Worm (Caenorhabditis elegans) whole organism, L4 larva: ENCODE measurements around the gene capg-2.
A peak's percentile ranks its signal among the peaks of the same experiment; 100 is the strongest.

Experiments used
- F10B5.3 ChIP-seq: sonication (generic microtip); optimal IDR thresholded peaks from 2 replicates; lab custom pipeline; 2016; ENCODE audit warnings: mild to moderate bottlenecking, missing genetic modification characterization, missing compliant biosample characterization
- F26F4.8 ChIP-seq: fragments of 200-800 bp; sonication (Bioruptor generic); conservative IDR thresholded peaks from 2 replicates; pipeline ENCODE4 v1.3.6; 2022; ENCODE audit warnings: missing genetic modification characterization, missing compliant biosample characterization
- F37D6.2 ChIP-seq: sonication (generic microtip); optimal IDR thresholded peaks from 2 replicates; lab custom pipeline; 2016; ENCODE audit warnings: mild to moderate bottlenecking, missing genetic modification characterization, missing compliant biosample characterization
- F44E2.7 ChIP-seq: fragments of 200-800 bp; sonication (Bioruptor generic); IDR thresholded peaks from 2 replicates; pipeline ENCODE4 v2.1.2; 2022; ENCODE audit warnings: missing genetic modification characterization, missing compliant biosample characterization
- aha-1 ChIP-seq: fragments of 150-350 bp; peaks from one replicate; lab custom pipeline; 2014; ENCODE audit warnings: missing biosample characterization, missing genetic modification characterization
- aly-2 ChIP-seq: sonication (generic microtip); optimal IDR thresholded peaks from 2 replicates; lab custom pipeline; 2018; ENCODE audit warnings: missing biosample characterization, missing genetic modification characterization
- arid-1 ChIP-seq: fragments of 200-800 bp; sonication (Bioruptor generic); conservative IDR thresholded peaks from 2 replicates; pipeline ENCODE4 v1.3.6; 2022; ENCODE audit warnings: missing genetic modification reagents, missing genetic modification characterization, missing compliant biosample characterization
- cey-2 ChIP-seq: sonication (generic microtip); optimal IDR thresholded peaks from 3 replicates; lab custom pipeline; 2017; ENCODE audit warnings: missing genetic modification characterization, mild to moderate bottlenecking, missing compliant biosample characterization, antibody characterized with exemption, borderline replicate concordance; ENCODE audit not compliant: insufficient read depth
- daf-12 ChIP-seq: fragments of 150-350 bp; optimal IDR thresholded peaks from 2 replicates; lab custom pipeline; 2014; ENCODE audit warnings: missing biosample characterization, missing genetic modification reagents, missing genetic modification characterization
- daf-16 ChIP-seq, 3 experiments: sonication (generic microtip); optimal IDR thresholded peaks; 2 replicates each; lab custom pipeline; 2016 to 2017; ENCODE audit warnings: missing genetic modification characterization in 3 of 3, missing genetic modification reagents in 3 of 3, mild to moderate bottlenecking in 2 of 3, missing compliant biosample characterization in 2 of 3, missing biosample characterization in 1 of 3, moderate library complexity in 1 of 3
- daf-8 ChIP-seq: fragments of 200-800 bp; sonication (Bioruptor generic); IDR thresholded peaks from 2 replicates; pipeline ENCODE4 v1.3.6; 2022; ENCODE audit warnings: missing genetic modification characterization, missing compliant biosample characterization
- dmd-6 ChIP-seq: fragments of 200-800 bp; sonication (Bioruptor generic); IDR thresholded peaks from 2 replicates; pipeline ENCODE4 v1.3.6; 2022; ENCODE audit warnings: missing genetic modification reagents, missing genetic modification characterization, missing compliant biosample characterization
- dmd-9 ChIP-seq: fragments of 200-800 bp; sonication (Bioruptor generic); IDR thresholded peaks from 2 replicates; pipeline ENCODE4 v1.3.6; 2022; ENCODE audit warnings: missing genetic modification reagents, missing genetic modification characterization, missing compliant biosample characterization
- dpl-1 ChIP-seq: fragments of 150-350 bp; optimal IDR thresholded peaks from 2 replicates; lab custom pipeline; 2014; ENCODE audit warnings: missing biosample characterization, missing genetic modification reagents, missing genetic modification characterization
- egl-27 ChIP-seq: sonication (generic microtip); optimal IDR thresholded peaks from 3 replicates; lab custom pipeline; 2017; ENCODE audit warnings: missing biosample characterization, missing genetic modification reagents, missing genetic modification characterization
- fos-1 ChIP-seq: fragments of 150-350 bp; optimal IDR thresholded peaks from 2 replicates; lab custom pipeline; 2014; ENCODE audit warnings: missing biosample characterization, missing genetic modification characterization
- hif-1 ChIP-seq, 2 experiments: sonication (generic microtip); optimal IDR thresholded peaks; 2 replicates each; lab custom pipeline; 2016 to 2017; ENCODE audit warnings: missing compliant biosample characterization in 2 of 2, missing genetic modification characterization in 2 of 2, missing genetic modification reagents in 2 of 2, missing genotype in 2 of 2, mild to moderate bottlenecking in 1 of 2
- hlh-11 ChIP-seq: fragments of 200-800 bp; sonication (Bioruptor generic); optimal IDR thresholded peaks from 2 replicates; lab custom pipeline; 2018; ENCODE audit warnings: mild to moderate bottlenecking, missing genetic modification characterization, missing compliant biosample characterization
- hlh-30 ChIP-seq: sonication (generic microtip); optimal IDR thresholded peaks from 2 replicates; lab custom pipeline; 2017; ENCODE audit warnings: antibody characterized with exemption, mild to moderate bottlenecking, missing genetic modification characterization, missing compliant biosample characterization; ENCODE audit not compliant: insufficient read depth
- lin-15B ChIP-seq: fragments of 150-350 bp; sonication (generic microtip); optimal IDR thresholded peaks from 3 replicates; lab custom pipeline; 2014; ENCODE audit warnings: missing biosample characterization, missing genetic modification characterization
- lin-29 ChIP-seq: fragments of 200-800 bp; sonication (Bioruptor generic); IDR thresholded peaks from 2 replicates; pipeline ENCODE4 v1.3.6; 2022; ENCODE audit warnings: missing genetic modification reagents, missing genetic modification characterization, missing compliant biosample characterization
- lin-38 ChIP-seq: fragments of 200-800 bp; sonication (Bioruptor generic); IDR thresholded peaks from 2 replicates; pipeline ENCODE4 v1.3.6; 2022; ENCODE audit warnings: missing genetic modification reagents, missing genetic modification characterization, missing compliant biosample characterization
- lin-39 ChIP-seq: fragments of 150-350 bp; optimal IDR thresholded peaks from 2 replicates; lab custom pipeline; 2014; ENCODE audit warnings: missing biosample characterization, missing genetic modification reagents, missing genetic modification characterization
- lir-3 ChIP-seq: sonication (generic microtip); optimal IDR thresholded peaks from 2 replicates; lab custom pipeline; 2016; ENCODE audit warnings: mild to moderate bottlenecking, missing genetic modification characterization, missing compliant biosample characterization
- lsy-2 ChIP-seq, 2 experiments: fragments of 150-350 bp in 1 of 2; sonication (generic microtip) in 1 of 2; optimal IDR thresholded peaks; 2 replicates each; lab custom pipeline; 2014 to 2017; ENCODE audit warnings: missing biosample characterization in 2 of 2, missing genetic modification characterization in 2 of 2
- madf-9 ChIP-seq: fragments of 200-800 bp; sonication (Bioruptor generic); conservative IDR thresholded peaks from 2 replicates; pipeline ENCODE4 v1.3.6; 2022; ENCODE audit warnings: missing genetic modification reagents, missing genetic modification characterization, missing compliant biosample characterization
- mep-1 ChIP-seq: fragments of 150-350 bp; sonication (generic microtip); optimal IDR thresholded peaks from 3 replicates; lab custom pipeline; 2014; ENCODE audit warnings: missing biosample characterization, missing genetic modification characterization
- mes-2 ChIP-seq: sonication (generic microtip); optimal IDR thresholded peaks from 2 replicates; lab custom pipeline; 2016; ENCODE audit warnings: missing genotype, mild to moderate bottlenecking, missing genetic modification characterization, missing compliant biosample characterization; ENCODE audit not compliant: poor library complexity, severe bottlenecking
- mxl-2 ChIP-seq: fragments of 200-800 bp; sonication (Bioruptor generic); conservative IDR thresholded peaks from 2 replicates; pipeline ENCODE4 v1.3.6; 2022; ENCODE audit warnings: missing genetic modification reagents, missing genetic modification characterization, missing compliant biosample characterization
- nhr-11 ChIP-seq: fragments of 150-350 bp; optimal IDR thresholded peaks from 2 replicates; lab custom pipeline; 2014; ENCODE audit warnings: missing biosample characterization, missing genetic modification characterization
- nhr-25 ChIP-seq: sonication (generic microtip); optimal IDR thresholded peaks from 2 replicates; lab custom pipeline; 2017; ENCODE audit warnings: missing genetic modification characterization, mild to moderate bottlenecking, missing compliant biosample characterization, antibody characterized with exemption, moderate library complexity, borderline replicate concordance; ENCODE audit not compliant: insufficient read depth
- nhr-28 ChIP-seq: fragments of 150-350 bp; optimal IDR thresholded peaks from 2 replicates; lab custom pipeline; 2014; ENCODE audit warnings: missing biosample characterization, missing genetic modification characterization
- nhr-42 ChIP-seq: fragments of 200-800 bp; sonication (Bioruptor generic); IDR thresholded peaks from 2 replicates; pipeline ENCODE4 v1.3.6; 2022; ENCODE audit warnings: missing genetic modification characterization, missing compliant biosample characterization
- pha-4 ChIP-seq, 2 experiments: fragments of 150-350 bp in 1 of 2; fragments of 200-800 bp in 1 of 2; sonication (Bioruptor generic) in 1 of 2; IDR thresholded peaks in 1 of 2; optimal IDR thresholded peaks in 1 of 2; 2 replicates each; pipeline versions ENCODE4 v1.3.6 to Lab custom; 2014 to 2022; ENCODE audit warnings: missing genetic modification characterization in 2 of 2, missing genetic modification reagents in 2 of 2, missing biosample characterization in 1 of 2, missing compliant biosample characterization in 1 of 2
- saeg-2 ChIP-seq: fragments of 200-800 bp; sonication (Bioruptor generic); IDR thresholded peaks from 2 replicates; pipeline ENCODE4 v1.3.6; 2022; ENCODE audit warnings: missing genetic modification reagents, missing genetic modification characterization, missing compliant biosample characterization
- spr-1 ChIP-seq: sonication (generic microtip); optimal IDR thresholded peaks from 2 replicates; lab custom pipeline; 2016; ENCODE audit warnings: mild to moderate bottlenecking, missing genetic modification characterization, missing compliant biosample characterization
- unc-130 ChIP-seq: sonication (generic microtip); optimal IDR thresholded peaks from 2 replicates; lab custom pipeline; 2016; ENCODE audit warnings: missing genetic modification reagents, missing genetic modification characterization, missing compliant biosample characterization
- unc-62 ChIP-seq, 3 experiments: fragments of 150-350 bp in 1 of 3; sonication (generic microtip); optimal IDR thresholded peaks in 2 of 3; peaks in 1 of 3; 1 replicate in 1 of 3; 2 replicates in 2 of 3; lab custom pipeline; 2014 to 2017; ENCODE audit warnings: missing biosample characterization in 3 of 3, missing genetic modification characterization in 3 of 3, missing genetic modification reagents in 3 of 3, missing genotype in 1 of 3
- zip-2 ChIP-seq: fragments of 150-350 bp; optimal IDR thresholded peaks from 2 replicates; lab custom pipeline; 2014; ENCODE audit warnings: missing biosample characterization, missing genetic modification characterization
- ztf-11 ChIP-seq: fragments of 150-350 bp; optimal IDR thresholded peaks from 2 replicates; lab custom pipeline; 2014; ENCODE audit warnings: missing biosample characterization, missing genetic modification characterization
- ztf-7 ChIP-seq: fragments of 150-350 bp; optimal IDR thresholded peaks from 2 replicates; lab custom pipeline; 2014; ENCODE audit warnings: missing biosample characterization, missing genetic modification characterization

capg-2 gene

DNA sequence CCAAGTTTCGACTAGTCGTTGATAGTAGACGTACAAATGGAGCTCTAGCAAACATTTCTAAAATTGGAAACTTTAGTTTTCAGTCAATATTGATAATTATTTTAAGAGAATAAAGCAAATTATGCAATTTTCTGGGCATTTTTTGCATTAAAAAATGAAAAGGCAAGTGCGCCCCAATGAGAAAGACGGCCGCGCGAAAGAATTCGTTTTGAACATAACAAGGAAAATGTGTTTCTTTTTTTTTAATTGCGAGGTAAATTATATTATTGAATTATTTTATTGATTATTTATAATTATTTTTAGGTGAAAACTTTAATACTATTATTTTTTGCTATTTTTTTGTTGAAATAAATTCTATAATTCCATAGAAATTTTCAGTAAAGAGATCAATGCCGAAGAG is at the start of gene capg-2, which contains the start of gene tsfm-1:
Gene capg-2, plus strand, starts transcription at position 379 of the 400 bp plus-strand sequence.
Gene tsfm-1, minus strand, starts transcription at position 57 of the 400 bp plus-strand sequence.
- no peak for TF ChIP-seq nhr-28 (tag; lab: Kevin White, UChicago)
- no peak for TF ChIP-seq spr-1 (tag; lab: Kevin White, UChicago)
- no peak for TF ChIP-seq arid-1 (GFP tag; lab: Robert Waterston, UW)
- no peak for TF ChIP-seq daf-8 (GFP tag; lab: Robert Waterston, UW)
- no peak for TF ChIP-seq F10B5.3 (tag; lab: Kevin White, UChicago)
- no peak for TF ChIP-seq lin-29 (GFP tag; lab: Robert Waterston, UW)
- TF ChIP-seq mxl-2: no peak
- TF ChIP-seq madf-9 (GFP tag; lab: Robert Waterston, UW): no peak
- no peak for TF ChIP-seq aly-2
- TF ChIP-seq nhr-42 (GFP tag; lab: Robert Waterston, UW): no peak
- no peak for TF ChIP-seq dmd-9
- TF ChIP-seq lin-15B (tag; lab: Kevin White, UChicago): no peak
- TF ChIP-seq lsy-2 (tag; optimal IDR thresholded peaks at IDR 0.05; lab: Kevin White, UChicago): no peak
- TF ChIP-seq F26F4.8 (GFP tag; lab: Robert Waterston, UW): no peak
- TF ChIP-seq ztf-7 (tag; lab: Kevin White, UChicago): no peak
- no peak for TF ChIP-seq cey-2 (tag; lab: Kevin White, UChicago)
- TF ChIP-seq hlh-30 (tag; lab: Kevin White, UChicago): no peak
- TF ChIP-seq lin-38 (GFP tag; lab: Robert Waterston, UW): peak; percentile 84
- TF ChIP-seq egl-27 (tag; lab: Kevin White, UChicago): no peak
- no peak for TF ChIP-seq nhr-25 (tag; lab: Kevin White, UChicago)
- TF ChIP-seq daf-12 (tag; lab: Kevin White, UChicago): no peak
- no peak for TF ChIP-seq mep-1
- TF ChIP-seq aha-1 (tag; lab: Kevin White, UChicago): peak; percentile 62
- TF ChIP-seq ztf-11 (tag; lab: Kevin White, UChicago): no peak
- TF ChIP-seq lir-3 (tag; lab: Kevin White, UChicago): no peak
- TF ChIP-seq hif-1 (tag; optimal IDR thresholded peaks at IDR 0.05; lab: Kevin White, UChicago): no peak
- TF ChIP-seq lin-39 (tag; lab: Kevin White, UChicago): no peak
- TF ChIP-seq F37D6.2: no peak
- peak; percentile 29 for TF ChIP-seq mes-2
- TF ChIP-seq dmd-6: no peak
- no peak for TF ChIP-seq fos-1
- TF ChIP-seq zip-2 (tag; lab: Kevin White, UChicago): no peak
- peak; percentile 73 for TF ChIP-seq dpl-1 (GFP tag; lab: Kevin White, UChicago)
- TF ChIP-seq, all 104 proteins: peak for 4

ce11 chrV:12233425-12233824 is 38.2 kb upstream of the capg-2 start:
- TF ChIP-seq pha-4 (GFP tag; IDR thresholded peaks at IDR 0.05; lab: Robert Waterston, UW) (no peak), pha-4 (tag; optimal IDR thresholded peaks at IDR 0.05; lab: Kevin White, UChicago) (no peak), unc-62 (GFP tag; optimal IDR thresholded peaks at IDR 0.05 in 1 of 2; lab: Kevin White, UChicago) (peak in 1 of 2 experiments; percentile 44), unc-62 (tag; optimal IDR thresholded peaks at IDR 0.05; lab: Kevin White, UChicago) (no peak), nhr-11 (tag; lab: Kevin White, UChicago) (peak; percentile 26), saeg-2 (no peak), hlh-11 (tag; lab: Kevin White, UChicago) (peak; percentile 65), unc-130 (GFP tag; lab: Kevin White, UChicago) (no peak), daf-16 (GFP tag; optimal IDR thresholded peaks at IDR 0.05; lab: Kevin White, UChicago) (peak in 1 of 2 experiments; percentile 35), daf-16 (tag; optimal IDR thresholded peaks at IDR 0.05; lab: Kevin White, UChicago) (no peak), F44E2.7 (GFP tag; lab: Robert Waterston, UW) (no peak)
